Fruit fly (Drosophila melanogaster) whole organism: Measurements from ENCODE around the gene Mtl.

Source experiments
- CG8478 ChIP-seq: fragments of >200 bp; optimal IDR thresholded peaks from 2 replicates; lab custom pipeline; 2018; ENCODE audit warnings: inconsistent platforms
- Dll ChIP-seq: fragments of >200 bp; optimal IDR thresholded peaks from 2 replicates; lab custom pipeline; 2017
- EcR ChIP-seq, 2 experiments: fragments of >200 bp; optimal IDR thresholded peaks; 2 replicates each; lab custom pipeline; 2017; ENCODE audit warnings: missing biosample characterization in 2 of 2, missing genetic modification characterization in 2 of 2, missing genetic modification reagents in 2 of 2
- pan ChIP-seq: fragments of >200 bp; optimal IDR thresholded peaks from 2 replicates; lab custom pipeline; 2017
- usp ChIP-seq: fragments of >200 bp; optimal IDR thresholded peaks from 2 replicates; lab custom pipeline; 2017; ENCODE audit warnings: missing biosample characterization, missing genetic modification characterization, mixed read lengths

- TF ChIP-seq EcR (GFP tag; optimal IDR thresholded peaks at IDR 0.05; lab: Kevin White, UChicago) (no peak), CG8478 (lab: Kevin White, UChicago) (no peak), Dll (lab: Kevin White, UChicago) (no peak), usp (no peak), pan (no peak)
Measured at dm6 chr3R:27608536-27608935, 27.7 kb upstream of the Mtl start.
